Fruit fly (Drosophila melanogaster) whole organism, embryonic: ENCODE measurements around the gene Lamtor4.

Experiments
- Abd-B ChIP-seq: fragments of 200-800 bp; sonication (Bioruptor generic); optimal IDR thresholded peaks from 2 replicates; lab custom pipeline; 2018; ENCODE audit warnings: missing biosample characterization, mild to moderate bottlenecking, missing genetic modification characterization, moderate library complexity
- B-H1 ChIP-seq: fragments of 200-800 bp; sonication (Bioruptor generic); IDR thresholded peaks from 3 replicates; pipeline ENCODE4 v1.3.6; 2022; ENCODE audit warnings: missing biosample characterization, missing genetic modification characterization
- CG10274 ChIP-seq: fragments of 200-800 bp; sonication (Bioruptor generic); optimal IDR thresholded peaks from 3 replicates; lab custom pipeline; 2017; ENCODE audit warnings: missing biosample characterization, mild to moderate bottlenecking, missing genetic modification characterization
- CG10979 ChIP-seq: fragments of 200-800 bp; sonication (Bioruptor generic); optimal IDR thresholded peaks from 2 replicates; lab custom pipeline; 2018; ENCODE audit warnings: missing biosample characterization, mild to moderate bottlenecking, missing genetic modification characterization, moderate library complexity
- CG12155 ChIP-seq: fragments of 200-800 bp; sonication (Bioruptor generic); optimal IDR thresholded peaks from 3 replicates; lab custom pipeline; 2016; ENCODE audit warnings: missing biosample characterization, missing genetic modification characterization
- CG12219 ChIP-seq: fragments of 200-800 bp; sonication (Bioruptor generic); optimal IDR thresholded peaks from 3 replicates; lab custom pipeline; 2018; ENCODE audit warnings: missing biosample characterization, mild to moderate bottlenecking, missing genetic modification characterization
- CG12659 ChIP-seq: fragments of 200-800 bp; sonication (Bioruptor generic); optimal IDR thresholded peaks from 3 replicates; lab custom pipeline; 2017; ENCODE audit warnings: mild to moderate bottlenecking, missing biosample characterization, missing genetic modification reagents, missing genetic modification characterization
- CG13624 ChIP-seq: fragments of 200-800 bp; sonication (Bioruptor generic); optimal IDR thresholded peaks from 2 replicates; lab custom pipeline; 2016; ENCODE audit warnings: missing biosample characterization, missing genetic modification characterization
- CG14441 ChIP-seq: fragments of 200-800 bp; sonication (Bioruptor generic); IDR thresholded peaks from 2 replicates; pipeline ENCODE4 v1.3.6; 2022; ENCODE audit warnings: missing biosample characterization, missing genetic modification characterization
- CG15073 ChIP-seq: fragments of 200-800 bp; sonication (Bioruptor generic); optimal IDR thresholded peaks from 2 replicates; lab custom pipeline; 2016; ENCODE audit warnings: missing biosample characterization, missing genetic modification characterization
- CG17359 ChIP-seq: fragments of 200-800 bp; sonication (Bioruptor generic); optimal IDR thresholded peaks from 3 replicates; lab custom pipeline; 2018; ENCODE audit warnings: missing biosample characterization, mild to moderate bottlenecking, missing genetic modification characterization, moderate library complexity
- CG17612 ChIP-seq: fragments of 200-800 bp; sonication (Bioruptor generic); IDR thresholded peaks from 2 replicates; pipeline ENCODE4 v1.3.6; 2022; ENCODE audit warnings: missing biosample characterization, missing genetic modification characterization
- CG18011 ChIP-seq: fragments of 200-800 bp; sonication (Bioruptor generic); optimal IDR thresholded peaks from 2 replicates; lab custom pipeline; 2017; ENCODE audit warnings: missing biosample characterization, missing genetic modification characterization, mild to moderate bottlenecking, moderate library complexity, missing genotype
- CG1832 ChIP-seq: fragments of 200-800 bp; sonication (Bioruptor generic); optimal IDR thresholded peaks from 2 replicates; lab custom pipeline; 2017; ENCODE audit warnings: missing biosample characterization, mild to moderate bottlenecking, missing genetic modification characterization, inconsistent platforms
- CG32767 ChIP-seq: fragments of 200-800 bp; sonication (Bioruptor generic); IDR thresholded peaks from 2 replicates; pipeline ENCODE4 v1.3.6; 2022; ENCODE audit warnings: missing biosample characterization, missing genetic modification characterization
- CG3407 ChIP-seq: fragments of 200-800 bp; sonication (Bioruptor generic); optimal IDR thresholded peaks from 2 replicates; lab custom pipeline; 2018; ENCODE audit warnings: missing biosample characterization, mild to moderate bottlenecking, missing genetic modification characterization
- CG3847 ChIP-seq: fragments of 200-800 bp; sonication (Bioruptor generic); IDR thresholded peaks from 2 replicates; pipeline ENCODE4 v1.3.6; 2022; ENCODE audit warnings: missing biosample characterization, missing genetic modification characterization
- CG42726 ChIP-seq: fragments of 200-800 bp; sonication (Bioruptor generic); IDR thresholded peaks from 2 replicates; pipeline ENCODE4 v1.3.6; 2022; ENCODE audit warnings: missing biosample characterization, missing genetic modification characterization; ENCODE audit not compliant: partially characterized antibody
- CG4282 ChIP-seq: fragments of 200-800 bp; sonication (Bioruptor generic); optimal IDR thresholded peaks from 2 replicates; lab custom pipeline; 2016; ENCODE audit warnings: missing biosample characterization, missing genetic modification characterization
- CG4854 ChIP-seq: fragments of 200-800 bp; sonication (Bioruptor generic); optimal IDR thresholded peaks from 2 replicates; lab custom pipeline; 2016; ENCODE audit warnings: missing biosample characterization, missing genetic modification characterization, inconsistent platforms
- CG6813 ChIP-seq: fragments of 200-800 bp; sonication (Bioruptor generic); optimal IDR thresholded peaks from 2 replicates; lab custom pipeline; 2017; ENCODE audit warnings: missing biosample characterization, missing genetic modification characterization, mild to moderate bottlenecking, moderate library complexity, missing genetic modification reagents
- CG7556 ChIP-seq: fragments of 200-800 bp; sonication (Bioruptor generic); optimal IDR thresholded peaks from 2 replicates; lab custom pipeline; 2017; ENCODE audit warnings: missing biosample characterization, mild to moderate bottlenecking, missing genetic modification characterization
- CG8359 ChIP-seq: fragments of 200-800 bp; sonication (Bioruptor generic); optimal IDR thresholded peaks from 2 replicates; lab custom pipeline; 2017; ENCODE audit warnings: missing biosample characterization, mild to moderate bottlenecking, missing genetic modification characterization, borderline replicate concordance
- CG8765 ChIP-seq: fragments of 200-800 bp; sonication (Bioruptor generic); IDR thresholded peaks from 2 replicates; pipeline ENCODE4 v1.3.6; 2022; ENCODE audit warnings: missing biosample characterization, missing genetic modification characterization
- CG9609 ChIP-seq: fragments of 200-800 bp; sonication (Bioruptor generic); optimal IDR thresholded peaks from 3 replicates; lab custom pipeline; 2016; ENCODE audit warnings: missing biosample characterization, missing genetic modification characterization
- D ChIP-seq, 2 experiments: fragments of 200-800 bp in 1 of 2; fragments of >200 bp in 1 of 2; sonication (Bioruptor generic) in 1 of 2; optimal IDR thresholded peaks; 2 replicates in 1 of 2; 3 replicates in 1 of 2; lab custom pipeline; 2017; ENCODE audit warnings: mild to moderate bottlenecking in 1 of 2, missing biosample characterization in 1 of 2, missing genetic modification characterization in 1 of 2, missing genetic modification reagents in 1 of 2
- D19B ChIP-seq: fragments of 200-800 bp; sonication (Bioruptor generic); optimal IDR thresholded peaks from 2 replicates; lab custom pipeline; 2017; ENCODE audit warnings: missing biosample characterization, mild to moderate bottlenecking, missing genetic modification characterization
- Dek ChIP-seq: fragments of 200-800 bp; sonication (Bioruptor generic); optimal IDR thresholded peaks from 3 replicates; lab custom pipeline; 2019; ENCODE audit warnings: missing biosample characterization, mild to moderate bottlenecking, missing genetic modification characterization, moderate library complexity
- Fer1 ChIP-seq: fragments of 200-800 bp; sonication (Bioruptor generic); optimal IDR thresholded peaks from 2 replicates; lab custom pipeline; 2017; ENCODE audit warnings: missing biosample characterization, mild to moderate bottlenecking, missing genetic modification characterization
- Gsc ChIP-seq: fragments of 200-800 bp; sonication (Bioruptor generic); IDR thresholded peaks from 2 replicates; pipeline ENCODE4 v1.3.6; 2022; ENCODE audit warnings: missing biosample characterization, missing genetic modification characterization
- Kr ChIP-seq: fragments of 200-800 bp; sonication (Bioruptor generic); optimal IDR thresholded peaks from 2 replicates; lab custom pipeline; 2017; ENCODE audit warnings: missing biosample characterization, mild to moderate bottlenecking, missing genetic modification characterization
- crol ChIP-seq: fragments of 200-800 bp; sonication (Bioruptor generic); IDR thresholded peaks from 2 replicates; pipeline ENCODE4 v1.3.6; 2022; ENCODE audit warnings: missing biosample characterization, missing genetic modification characterization
- dan ChIP-seq: fragments of 200-800 bp; sonication (Bioruptor generic); IDR thresholded peaks from 2 replicates; pipeline ENCODE4 v1.3.6; 2022; ENCODE audit warnings: missing biosample characterization, missing genetic modification characterization
- fd102C ChIP-seq: fragments of 200-800 bp; sonication (Bioruptor generic); optimal IDR thresholded peaks from 2 replicates; lab custom pipeline; 2018; ENCODE audit warnings: missing biosample characterization, mild to moderate bottlenecking, missing genetic modification characterization, moderate library complexity
- fd3F ChIP-seq: fragments of 200-800 bp; sonication (Bioruptor generic); optimal IDR thresholded peaks from 2 replicates; lab custom pipeline; 2018; ENCODE audit warnings: missing biosample characterization, mild to moderate bottlenecking, missing genetic modification characterization, moderate library complexity
- ham ChIP-seq: fragments of 200-800 bp; sonication (Bioruptor generic); IDR thresholded peaks from 2 replicates; pipeline ENCODE4 v1.3.6; 2022; ENCODE audit warnings: missing biosample characterization, missing genetic modification characterization
- ind ChIP-seq: fragments of 200-800 bp; sonication (Bioruptor generic); optimal IDR thresholded peaks from 3 replicates; lab custom pipeline; 2016; ENCODE audit warnings: missing biosample characterization, missing genetic modification characterization
- lmd ChIP-seq: fragments of 200-800 bp; sonication (Bioruptor generic); IDR thresholded peaks from 2 replicates; pipeline ENCODE4 v1.3.6; 2022; ENCODE audit warnings: missing biosample characterization, missing genetic modification characterization
- lola ChIP-seq, 3 experiments: fragments of >200 bp in 2 of 3; fragments of 200-800 bp in 1 of 3; sonication (Bioruptor generic) in 1 of 3; optimal IDR thresholded peaks; 2 replicates each; lab custom pipeline; 2017 to 2019; ENCODE audit warnings: missing biosample characterization in 3 of 3, missing genetic modification characterization in 3 of 3, mild to moderate bottlenecking in 1 of 3, moderate library complexity in 1 of 3
- otp ChIP-seq: fragments of 200-800 bp; sonication (Bioruptor generic); IDR thresholded peaks from 3 replicates; pipeline ENCODE4, ENCODE4 v1.3.6; 2022; ENCODE audit warnings: missing biosample characterization, missing genetic modification characterization
- peb ChIP-seq: fragments of 200-800 bp; sonication (Bioruptor generic); IDR thresholded peaks from 2 replicates; pipeline ENCODE4 v1.3.6; 2022; ENCODE audit warnings: missing biosample characterization, missing genetic modification characterization
- pho ChIP-seq: fragments of 200-800 bp; sonication (Bioruptor generic); optimal IDR thresholded peaks from 2 replicates; lab custom pipeline; 2016; ENCODE audit warnings: missing biosample characterization, missing genetic modification characterization
- schlank ChIP-seq: fragments of 200-800 bp; sonication (Bioruptor generic); optimal IDR thresholded peaks from 2 replicates; lab custom pipeline; 2018; ENCODE audit warnings: missing biosample characterization, mild to moderate bottlenecking, missing genetic modification characterization
- seq ChIP-seq: fragments of 200-800 bp; sonication (Bioruptor generic); IDR thresholded peaks from 2 replicates; pipeline ENCODE4 v1.3.6; 2022; ENCODE audit warnings: missing biosample characterization, missing genetic modification characterization
- so ChIP-seq: fragments of 200-800 bp; sonication (Bioruptor generic); IDR thresholded peaks from 3 replicates; pipeline ENCODE4 v1.3.6; 2022; ENCODE audit warnings: missing biosample characterization, missing genetic modification characterization
- ssp ChIP-seq: fragments of 200-800 bp; sonication (Bioruptor generic); IDR thresholded peaks from 2 replicates; pipeline ENCODE4 v1.3.6; 2022; ENCODE audit warnings: missing biosample characterization, missing genetic modification characterization
- wek ChIP-seq: fragments of 200-800 bp; sonication (Bioruptor generic); optimal IDR thresholded peaks from 3 replicates; lab custom pipeline; 2018; ENCODE audit warnings: missing biosample characterization, mild to moderate bottlenecking, missing genetic modification characterization, moderate library complexity
- zf30C ChIP-seq: fragments of 200-800 bp; sonication (Bioruptor generic); optimal IDR thresholded peaks from 3 replicates; lab custom pipeline; 2018; ENCODE audit warnings: missing biosample characterization, mild to moderate bottlenecking, missing genetic modification characterization

Lamtor4 gene

dm6 chr3L:3855194-3855980 is 41.3 kb upstream of the Lamtor4 start (continued):
- TF ChIP-seq CG10979: peak; percentile 78
- TF ChIP-seq CG18011 (GFP tag; lab: Kevin White, UChicago): no peak
- peak; percentile 47; the same call in 1 of the 2 replicates for TF ChIP-seq lmd (GFP tag; lab: Robert Waterston, UW)
- TF ChIP-seq CG3407: peak; percentile 43
- 0 out of 2 replicates have a peak, but pooled peaks have one; percentile 8 for TF ChIP-seq ssp (GFP tag; lab: Robert Waterston, UW)
- TF ChIP-seq D19B (GFP tag; lab: Kevin White, UChicago): no peak
- no peak for TF ChIP-seq fd3F (GFP tag; lab: Kevin White, UChicago)
- no peak for TF ChIP-seq CG32767
- peak; percentile 13 for TF ChIP-seq CG12155
- TF ChIP-seq seq (GFP tag; lab: Robert Waterston, UW): peak; percentile 50; the same call in 1 of the 2 replicates
- no peak; the same call in 1 of the 2 replicates for TF ChIP-seq CG8765 (GFP tag; lab: Robert Waterston, UW)
- peak; percentile 27 for TF ChIP-seq CG12219 (GFP tag; lab: Kevin White, UChicago)
- TF ChIP-seq CG13624 (GFP tag; lab: Kevin White, UChicago): no peak
- no peak for TF ChIP-seq dan
- TF ChIP-seq CG4854 (GFP tag; lab: Kevin White, UChicago): no peak
- no peak for TF ChIP-seq pho (GFP tag; lab: Kevin White, UChicago)
- no peak for TF ChIP-seq CG42726 (GFP tag; lab: Robert Waterston, UW)
- no peak for TF ChIP-seq CG8359 (GFP tag; lab: Kevin White, UChicago)
- no peak for TF ChIP-seq so (GFP tag; lab: Robert Waterston, UW)
- no peak for TF ChIP-seq CG10274
- TF ChIP-seq CG9609 (GFP tag; lab: Kevin White, UChicago): no peak
- no peak for TF ChIP-seq schlank (tag; lab: Kevin White, UChicago)
- TF ChIP-seq Dek: no peak
- peak; percentile 42 for TF ChIP-seq Abd-B (GFP tag; lab: Kevin White, UChicago)
- no peak for TF ChIP-seq Gsc
- no peak for TF ChIP-seq ham (GFP tag; lab: Robert Waterston, UW)
- TF ChIP-seq CG17612 (GFP tag; lab: Robert Waterston, UW): no peak
- TF ChIP-seq peb (GFP tag; lab: Robert Waterston, UW): peak; percentile 47; the same call in 1 of the 2 replicates
- no peak for TF ChIP-seq D (optimal IDR thresholded peaks at IDR 0.05; lab: Kevin White, UChicago)
- TF ChIP-seq D (GFP tag; optimal IDR thresholded peaks at IDR 0.05; lab: Kevin White, UChicago): peak; percentile 75
- peak; percentile 89 for TF ChIP-seq zf30C (GFP tag; lab: Kevin White, UChicago)
- peak; percentile 41 for TF ChIP-seq CG17359 (tag; lab: Kevin White, UChicago)
- peak; percentile 10 for TF ChIP-seq CG6813 (GFP tag; lab: Kevin White, UChicago)
- peak; percentile 67 for TF ChIP-seq CG7556
- peak; percentile 38 for TF ChIP-seq Fer1 (GFP tag; lab: Kevin White, UChicago)
- TF ChIP-seq CG4282 (GFP tag; lab: Kevin White, UChicago): no peak
- TF ChIP-seq fd102C (GFP tag; lab: Kevin White, UChicago): peak; percentile 63
- no peak for TF ChIP-seq CG15073 (GFP tag; lab: Kevin White, UChicago)
- 0 out of 3 replicates have a peak, but pooled peaks have one; percentile 25 for TF ChIP-seq otp (GFP tag; lab: Robert Waterston, UW)
- TF ChIP-seq B-H1 (GFP tag; lab: Robert Waterston, UW): no peak
- peak in 1 of 3 experiments; percentile 84 for TF ChIP-seq lola (GFP tag; optimal IDR thresholded peaks at IDR 0.05; lab: Kevin White, UChicago)
- TF ChIP-seq Kr (GFP tag; lab: Kevin White, UChicago): no peak
- TF ChIP-seq ind (GFP tag; lab: Kevin White, UChicago): peak; percentile 8
- no peak for TF ChIP-seq CG1832 (GFP tag; lab: Kevin White, UChicago)
- peak; percentile 12 for TF ChIP-seq CG12659 (GFP tag; lab: Kevin White, UChicago)
- TF ChIP-seq crol (GFP tag; lab: Robert Waterston, UW): peak; percentile 95
- TF ChIP-seq wek: no peak
- TF ChIP-seq CG14441 (GFP tag; lab: Robert Waterston, UW): no peak
- 0 out of 2 replicates have a peak, but pooled peaks have one; percentile 22 for TF ChIP-seq CG3847 (GFP tag; lab: Robert Waterston, UW)
